Fruit fly (Drosophila melanogaster): ENCODE measurements around the gene CG2116.

- TF ChIP-seq ovo (GFP tag; optimal IDR thresholded peaks at IDR 0.05): peak; percentile 98
- TF ChIP-seq tj (GFP tag; optimal IDR thresholded peaks at IDR 0.05): peak; percentile 80
- no peak for TF ChIP-seq Crg-1 (GFP tag; optimal IDR thresholded peaks at IDR 0.05)
- no peak for TF ChIP-seq cnc (optimal IDR thresholded peaks at IDR 0.05)
- TF ChIP-seq cic (GFP tag; optimal IDR thresholded peaks at IDR 0.05): no peak
- no peak for TF ChIP-seq Clk (GFP tag; optimal IDR thresholded peaks at IDR 0.05)
- no peak for TF ChIP-seq kay (GFP tag; ENCODE audit: borderline replicate concordance)
- no peak for TF ChIP-seq CG5204 (GFP tag; optimal IDR thresholded peaks at IDR 0.05)
- TF ChIP-seq pad (GFP tag; optimal IDR thresholded peaks at IDR 0.05): peak; percentile 98
- TF ChIP-seq CG11617 (GFP tag; optimal IDR thresholded peaks at IDR 0.05): no peak
Measured at dm6 chrX:8092893-8093721, 36.5 kb upstream of the CG2116 start.

Measured in whole organism, adult.